Fruit fly (Drosophila melanogaster) whole organism, embryonic: Measurements from ENCODE around the gene CG10621.

Experiments
- Ada2b ChIP-seq: fragments of 200-800 bp; sonication (Bioruptor generic); IDR thresholded peaks from 2 replicates; pipeline ENCODE4 v1.3.6; 2022; ENCODE audit warnings: missing biosample characterization, missing genetic modification characterization
- Atf6 ChIP-seq: fragments of 200-800 bp; sonication (Bioruptor generic); IDR thresholded peaks from 2 replicates; pipeline ENCODE4 v1.3.6; 2022; ENCODE audit warnings: missing biosample characterization, missing genetic modification characterization
- CG11247 ChIP-seq: fragments of 200-800 bp; sonication (Bioruptor generic); IDR thresholded peaks from 2 replicates; pipeline ENCODE4 v1.3.6; 2022; ENCODE audit warnings: missing biosample characterization, missing genetic modification characterization
- CG1233 ChIP-seq: fragments of 200-800 bp; sonication (Bioruptor generic); optimal IDR thresholded peaks from 4 replicates; lab custom pipeline; 2018; ENCODE audit warnings: missing biosample characterization, mild to moderate bottlenecking, missing genetic modification characterization
- CG12391 ChIP-seq: fragments of 200-800 bp; sonication (Bioruptor generic); optimal IDR thresholded peaks from 3 replicates; lab custom pipeline; 2018; ENCODE audit warnings: missing biosample characterization, mild to moderate bottlenecking, missing genetic modification characterization, moderate library complexity
- CG15011 ChIP-seq: fragments of 200-800 bp; sonication (Bioruptor generic); optimal IDR thresholded peaks from 3 replicates; lab custom pipeline; 2018; ENCODE audit warnings: missing biosample characterization, mild to moderate bottlenecking, missing genetic modification characterization
- CG1647 ChIP-seq: fragments of 200-800 bp; sonication (Bioruptor generic); optimal IDR thresholded peaks from 3 replicates; lab custom pipeline; 2016; ENCODE audit warnings: missing biosample characterization, missing genetic modification characterization
- CG17328 ChIP-seq: fragments of 200-800 bp; sonication (Bioruptor generic); IDR thresholded peaks from 2 replicates; pipeline ENCODE4 v1.3.6; 2022; ENCODE audit warnings: missing biosample characterization, missing genetic modification characterization
- CG17361 ChIP-seq: fragments of 200-800 bp; sonication (Bioruptor generic); IDR thresholded peaks from 3 replicates; pipeline ENCODE4 v1.3.6; 2022; ENCODE audit warnings: missing biosample characterization, missing genetic modification characterization
- CG18011 ChIP-seq: fragments of 200-800 bp; sonication (Bioruptor generic); optimal IDR thresholded peaks from 2 replicates; lab custom pipeline; 2017; ENCODE audit warnings: missing biosample characterization, missing genetic modification characterization, mild to moderate bottlenecking, moderate library complexity, missing genotype
- CG1832 ChIP-seq: fragments of 200-800 bp; sonication (Bioruptor generic); optimal IDR thresholded peaks from 2 replicates; lab custom pipeline; 2017; ENCODE audit warnings: missing biosample characterization, mild to moderate bottlenecking, missing genetic modification characterization, inconsistent platforms
- CG2889 ChIP-seq: fragments of 200-800 bp; sonication (Bioruptor generic); IDR thresholded peaks from 3 replicates; pipeline ENCODE4 v1.3.6; 2022; ENCODE audit warnings: missing biosample characterization, missing genetic modification characterization
- CG4328 ChIP-seq: fragments of 200-800 bp; sonication (Bioruptor generic); optimal IDR thresholded peaks from 3 replicates; lab custom pipeline; 2017; ENCODE audit warnings: missing biosample characterization, missing genetic modification reagents, missing genetic modification characterization
- CG5180 ChIP-seq: fragments of 200-800 bp; sonication (Bioruptor generic); optimal IDR thresholded peaks from 3 replicates; lab custom pipeline; 2017; ENCODE audit warnings: missing biosample characterization, missing genetic modification characterization, mild to moderate bottlenecking, moderate library complexity, missing genetic modification reagents
- CG6654 ChIP-seq: fragments of 200-800 bp; sonication (Bioruptor generic); optimal IDR thresholded peaks from 2 replicates; lab custom pipeline; 2017; ENCODE audit warnings: missing biosample characterization, mild to moderate bottlenecking, missing genetic modification characterization
- CG6765 ChIP-seq: fragments of 200-800 bp; sonication (Bioruptor generic); optimal IDR thresholded peaks from 3 replicates; lab custom pipeline; 2017; ENCODE audit warnings: missing biosample characterization, mild to moderate bottlenecking, missing genetic modification characterization
- CG6813 ChIP-seq: fragments of 200-800 bp; sonication (Bioruptor generic); optimal IDR thresholded peaks from 2 replicates; lab custom pipeline; 2017; ENCODE audit warnings: missing biosample characterization, missing genetic modification characterization, mild to moderate bottlenecking, moderate library complexity, missing genetic modification reagents
- CG7357 ChIP-seq: fragments of 200-800 bp; sonication (Bioruptor generic); IDR thresholded peaks from 3 replicates; pipeline ENCODE4 v1.3.6; 2022; ENCODE audit warnings: missing biosample characterization, missing genetic modification characterization
- CG8388 ChIP-seq: fragments of 200-800 bp; sonication (Bioruptor generic); optimal IDR thresholded peaks from 2 replicates; lab custom pipeline; 2019; ENCODE audit warnings: missing biosample characterization, mild to moderate bottlenecking, missing genetic modification characterization, moderate library complexity
- CTCF ChIP-seq: fragments of 200-800 bp; sonication (Bioruptor generic); optimal IDR thresholded peaks from 2 replicates; lab custom pipeline; 2017; ENCODE audit warnings: missing biosample characterization, mild to moderate bottlenecking, missing genetic modification characterization, moderate library complexity
- Camta ChIP-seq: fragments of 200-800 bp; sonication (Bioruptor generic); optimal IDR thresholded peaks from 2 replicates; lab custom pipeline; 2016; ENCODE audit warnings: missing biosample characterization, missing genetic modification characterization
- CkIIα-i1 ChIP-seq: fragments of 200-800 bp; sonication (Bioruptor generic); IDR thresholded peaks from 2 replicates; pipeline ENCODE4 v1.3.6; 2022; ENCODE audit warnings: missing biosample characterization, missing genetic modification characterization
- Doc2 ChIP-seq: fragments of 200-800 bp; sonication (Bioruptor generic); IDR thresholded peaks from 2 replicates; pipeline ENCODE4 v1.3.6; 2022; ENCODE audit warnings: missing biosample characterization, missing genetic modification characterization
- Doc3 ChIP-seq: fragments of 200-800 bp; sonication (Bioruptor generic); IDR thresholded peaks from 3 replicates; pipeline ENCODE4 v1.3.6; 2022; ENCODE audit warnings: missing biosample characterization, missing genetic modification characterization; ENCODE audit not compliant: partially characterized antibody
- Fer3 ChIP-seq: fragments of 200-800 bp; sonication (Bioruptor generic); optimal IDR thresholded peaks from 2 replicates; lab custom pipeline; 2018; ENCODE audit warnings: missing biosample characterization, mild to moderate bottlenecking, missing genetic modification characterization, moderate library complexity
- Hand ChIP-seq: fragments of 200-800 bp; sonication (Bioruptor generic); optimal IDR thresholded peaks from 2 replicates; lab custom pipeline; 2017; ENCODE audit warnings: mild to moderate bottlenecking, missing biosample characterization, missing genetic modification reagents, missing genetic modification characterization
- Hey ChIP-seq: fragments of 200-800 bp; sonication (Bioruptor generic); optimal IDR thresholded peaks from 3 replicates; lab custom pipeline; 2018; ENCODE audit warnings: missing biosample characterization, mild to moderate bottlenecking, missing genetic modification characterization
- Lim3 ChIP-seq: fragments of 200-800 bp; sonication (Bioruptor generic); IDR thresholded peaks from 2 replicates; pipeline ENCODE4 v1.3.6; 2022; ENCODE audit warnings: missing biosample characterization, missing genetic modification characterization
- MBD-R2 ChIP-seq: fragments of 200-800 bp; sonication (Bioruptor generic); IDR thresholded peaks from 2 replicates; pipeline ENCODE4 v1.3.6; 2022; ENCODE audit warnings: missing biosample characterization, missing genetic modification characterization
- Neu2 ChIP-seq: fragments of 200-800 bp; sonication (Bioruptor generic); optimal IDR thresholded peaks from 3 replicates; lab custom pipeline; 2016; ENCODE audit warnings: missing biosample characterization, missing genetic modification characterization, borderline replicate concordance
- Ptx1 ChIP-seq: fragments of 200-800 bp; sonication (Bioruptor generic); IDR thresholded peaks from 2 replicates; pipeline ENCODE4 v1.3.6; 2022; ENCODE audit warnings: missing biosample characterization, missing genetic modification characterization
- Sox100B ChIP-seq: fragments of 200-800 bp; sonication (Bioruptor generic); optimal IDR thresholded peaks from 3 replicates; lab custom pipeline; 2018; ENCODE audit warnings: missing biosample characterization, mild to moderate bottlenecking, missing genetic modification characterization
- Sry-β ChIP-seq: fragments of 200-800 bp; sonication (Bioruptor generic); optimal IDR thresholded peaks from 2 replicates; lab custom pipeline; 2018; ENCODE audit warnings: missing biosample characterization, mild to moderate bottlenecking, missing genetic modification characterization, moderate library complexity
- Ssrp ChIP-seq: fragments of 200-800 bp; sonication (Bioruptor generic); optimal IDR thresholded peaks from 2 replicates; lab custom pipeline; 2018; ENCODE audit warnings: missing biosample characterization, mild to moderate bottlenecking, missing genetic modification characterization, moderate library complexity
- bigmax ChIP-seq: fragments of 200-800 bp; sonication (Bioruptor generic); optimal IDR thresholded peaks from 2 replicates; lab custom pipeline; 2018; ENCODE audit warnings: missing biosample characterization, mild to moderate bottlenecking, missing genetic modification characterization
- cad ChIP-seq: fragments of >200 bp; optimal IDR thresholded peaks from 2 replicates; lab custom pipeline; 2017; ENCODE audit warnings: missing biosample characterization, missing genetic modification characterization
- cato ChIP-seq: fragments of 200-800 bp; sonication (Bioruptor generic); optimal IDR thresholded peaks from 2 replicates; lab custom pipeline; 2016; ENCODE audit warnings: missing biosample characterization, missing genetic modification characterization, borderline replicate concordance
- disco-r ChIP-seq: fragments of 200-800 bp; sonication (Bioruptor generic); optimal IDR thresholded peaks from 2 replicates; lab custom pipeline; 2016; ENCODE audit warnings: missing biosample characterization, missing genetic modification characterization
- fd102C ChIP-seq: fragments of 200-800 bp; sonication (Bioruptor generic); optimal IDR thresholded peaks from 2 replicates; lab custom pipeline; 2018; ENCODE audit warnings: missing biosample characterization, mild to moderate bottlenecking, missing genetic modification characterization, moderate library complexity
- fd96Cb ChIP-seq: fragments of 200-800 bp; sonication (Bioruptor generic); optimal IDR thresholded peaks from 2 replicates; lab custom pipeline; 2018; ENCODE audit warnings: missing biosample characterization, mild to moderate bottlenecking, missing genetic modification characterization, moderate library complexity
- gcm2 ChIP-seq: fragments of 200-800 bp; sonication (Bioruptor generic); optimal IDR thresholded peaks from 2 replicates; lab custom pipeline; 2016; ENCODE audit warnings: missing biosample characterization, missing genetic modification characterization
- hkb ChIP-seq, 2 experiments: fragments of 200-800 bp in 1 of 2; fragments of >200 bp in 1 of 2; sonication (Bioruptor generic) in 1 of 2; IDR thresholded peaks in 1 of 2; optimal IDR thresholded peaks in 1 of 2; 2 replicates each; pipeline versions ENCODE4 v1.3.6 to Lab custom; 2017 to 2022; ENCODE audit warnings: missing biosample characterization in 1 of 2, missing genetic modification characterization in 1 of 2
- hth ChIP-seq: fragments of >200 bp; optimal IDR thresholded peaks from 2 replicates; lab custom pipeline; 2017; ENCODE audit warnings: inconsistent platforms
- lab ChIP-seq: fragments of 200-800 bp; sonication (Bioruptor generic); optimal IDR thresholded peaks from 3 replicates; lab custom pipeline; 2017; ENCODE audit warnings: missing biosample characterization, missing genetic modification characterization, mild to moderate bottlenecking, moderate library complexity, missing genetic modification reagents
- lola ChIP-seq, 3 experiments: fragments of >200 bp in 2 of 3; fragments of 200-800 bp in 1 of 3; sonication (Bioruptor generic) in 1 of 3; optimal IDR thresholded peaks; 2 replicates each; lab custom pipeline; 2017 to 2019; ENCODE audit warnings: missing biosample characterization in 3 of 3, missing genetic modification characterization in 3 of 3, mild to moderate bottlenecking in 1 of 3, moderate library complexity in 1 of 3
- odd ChIP-seq: fragments of 200-800 bp; sonication (Bioruptor generic); optimal IDR thresholded peaks from 2 replicates; lab custom pipeline; 2017; ENCODE audit warnings: missing biosample characterization, mild to moderate bottlenecking, missing genetic modification characterization
- so ChIP-seq: fragments of 200-800 bp; sonication (Bioruptor generic); IDR thresholded peaks from 3 replicates; pipeline ENCODE4 v1.3.6; 2022; ENCODE audit warnings: missing biosample characterization, missing genetic modification characterization
- sqz ChIP-seq: fragments of 200-800 bp; sonication (Bioruptor generic); optimal IDR thresholded peaks from 3 replicates; lab custom pipeline; 2018; ENCODE audit warnings: missing biosample characterization, mild to moderate bottlenecking, missing genetic modification characterization
- tgo ChIP-seq: fragments of 200-800 bp; sonication (Bioruptor generic); IDR thresholded peaks from 3 replicates; pipeline ENCODE4 v1.3.6; 2022; ENCODE audit warnings: missing biosample characterization, missing genetic modification characterization
- tx ChIP-seq: fragments of 200-800 bp; sonication (Bioruptor generic); optimal IDR thresholded peaks from 2 replicates; lab custom pipeline; 2016; ENCODE audit warnings: missing biosample characterization, missing genetic modification characterization
- zfh1 ChIP-seq: fragments of 200-800 bp; sonication (Bioruptor generic); IDR thresholded peaks from 3 replicates; pipeline ENCODE4 v1.3.6; 2022; ENCODE audit warnings: missing biosample characterization, missing genetic modification characterization

The CG10621 gene

dm6 chr2L:19002959-19003371 lies 48.7 kb upstream of the CG10621 start, which contains the start of gene CG31793 (continued):
- TF ChIP-seq zfh1 (GFP tag; lab: Robert Waterston, UW), result no peak
- TF ChIP-seq fd96Cb, result peak; percentile 26
- TF ChIP-seq Ssrp (tag; lab: Kevin White, UChicago), result no peak
- TF ChIP-seq Doc3 (GFP tag; lab: Robert Waterston, UW), result no peak
- no peak for TF ChIP-seq hkb (optimal IDR thresholded peaks at IDR 0.05; lab: Kevin White, UChicago)
- peak; percentile 63 for TF ChIP-seq hkb (GFP tag; IDR thresholded peaks at IDR 0.05; lab: Robert Waterston, UW)
- TF ChIP-seq Sry-β (GFP tag; lab: Kevin White, UChicago), result no peak
- no peak for TF ChIP-seq cad
- no peak for TF ChIP-seq Hey (tag; lab: Kevin White, UChicago)
- no peak for TF ChIP-seq so (GFP tag; lab: Robert Waterston, UW)
- TF ChIP-seq CG8388, result peak; percentile 36
- TF ChIP-seq CG5180 (GFP tag; lab: Kevin White, UChicago), result no peak
- TF ChIP-seq Ada2b (GFP tag; lab: Robert Waterston, UW), result peak; percentile 58; the same call in 1 of the 2 replicates
- no peak for TF ChIP-seq Doc2 (GFP tag; lab: Robert Waterston, UW)
- TF ChIP-seq Lim3 (GFP tag; lab: Robert Waterston, UW), result no peak
- TF ChIP-seq tgo (GFP tag; lab: Robert Waterston, UW), result peak; percentile 43; the same call in 1 of the 3 replicates
- no peak for TF ChIP-seq CG6654 (GFP tag; lab: Kevin White, UChicago)
- TF ChIP-seq Ptx1 (GFP tag; lab: Robert Waterston, UW), result peak; percentile 41; the same call in 1 of the 2 replicates
- TF ChIP-seq Fer3, result peak; percentile 64
- TF ChIP-seq CG12391 (tag; lab: Kevin White, UChicago), result peak; percentile 59
- TF ChIP-seq fd102C, result no peak
- TF ChIP-seq Camta (GFP tag; lab: Kevin White, UChicago), result no peak
- peak; percentile 5 for TF ChIP-seq CG15011
- no peak for TF ChIP-seq CG1832 (GFP tag; lab: Kevin White, UChicago)
- TF ChIP-seq CkIIα-i1, result no peak
- peak; percentile 41 for TF ChIP-seq Sox100B (GFP tag; lab: Kevin White, UChicago)
- TF ChIP-seq CG17328 (GFP tag; lab: Robert Waterston, UW), result no peak
- no peak for TF ChIP-seq CG11247 (GFP tag; lab: Robert Waterston, UW)
- TF ChIP-seq CG17361 (GFP tag; lab: Robert Waterston, UW), result peak; percentile 68; the same call in 2 of the 3 replicates
- no peak for TF ChIP-seq CTCF (GFP tag; lab: Kevin White, UChicago)
- TF ChIP-seq Hand (GFP tag; lab: Kevin White, UChicago), result peak; percentile 55
- no peak for TF ChIP-seq CG2889
- peak; percentile 39 for TF ChIP-seq MBD-R2 (GFP tag; lab: Robert Waterston, UW)
- no peak for TF ChIP-seq hth (lab: Kevin White, UChicago)
- TF ChIP-seq Atf6 (GFP tag; lab: Robert Waterston, UW), result peak; percentile 64
- TF ChIP-seq CG18011, result no peak
- TF ChIP-seq sqz (GFP tag; lab: Kevin White, UChicago), result no peak
- peak; percentile 73 for TF ChIP-seq lab (GFP tag; lab: Kevin White, UChicago)
- TF ChIP-seq CG6813 (GFP tag; lab: Kevin White, UChicago), result peak; percentile 37
- TF ChIP-seq CG7357 (GFP tag; lab: Robert Waterston, UW), result no peak
- TF ChIP-seq tx (GFP tag; lab: Kevin White, UChicago), result no peak
- TF ChIP-seq bigmax (GFP tag; lab: Kevin White, UChicago), result no peak
- no peak for TF ChIP-seq cato
- TF ChIP-seq Neu2, result no peak
- no peak for TF ChIP-seq CG1647
- peak; percentile 50 for TF ChIP-seq CG1233
- TF ChIP-seq gcm2 (GFP tag; lab: Kevin White, UChicago), result no peak
- peak; percentile 13 for TF ChIP-seq CG6765 (GFP tag; lab: Kevin White, UChicago)
- peak; percentile 46 for TF ChIP-seq odd (GFP tag; lab: Kevin White, UChicago)
- TF ChIP-seq lola (GFP tag; optimal IDR thresholded peaks at IDR 0.05; lab: Kevin White, UChicago), result no peak
- no peak for TF ChIP-seq CG4328 (GFP tag; lab: Kevin White, UChicago)
- no peak for TF ChIP-seq disco-r (GFP tag; lab: Kevin White, UChicago)
